Fruit fly (Drosophila melanogaster): Measurements from ENCODE around the gene Ror.

DNA sequence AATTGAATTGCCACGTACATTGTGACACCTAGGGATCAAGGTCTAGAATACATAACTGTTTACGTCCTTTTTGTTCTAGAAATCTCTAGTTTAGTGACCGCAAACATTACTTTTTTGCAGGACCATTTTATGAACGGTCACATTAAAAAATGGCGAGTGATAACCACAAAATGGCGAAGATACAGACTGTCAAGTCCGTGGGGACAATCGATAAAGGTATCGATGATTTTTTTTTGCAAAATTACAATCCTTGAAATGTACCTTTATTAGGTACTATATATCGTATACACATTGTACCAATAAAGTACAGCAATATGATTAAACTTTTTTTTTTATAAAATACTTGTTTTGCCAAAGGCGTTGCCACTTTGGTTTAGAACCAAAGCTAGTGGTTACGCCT, 21.2 kb upstream of the Ror start:
- no peak for TF ChIP-seq Hr4 (GFP tag; optimal IDR thresholded peaks at IDR 0.05)
- no peak for TF ChIP-seq CG6808 (GFP tag; optimal IDR thresholded peaks at IDR 0.05)

All from whole organism, prepupa.